Fruit fly (Drosophila melanogaster) whole organism, embryonic: ENCODE results near the gene Jon99Ciii.
A peak's percentile ranks its signal among the peaks of the same experiment; 100 is the strongest.

Source experiments
- Ada2b ChIP-seq: fragments of 200-800 bp; sonication (Bioruptor generic); IDR thresholded peaks from 2 replicates; pipeline ENCODE4 v1.3.6; 2022; ENCODE audit warnings: missing biosample characterization, missing genetic modification characterization
- Awh ChIP-seq: fragments of 200-800 bp; sonication (Bioruptor generic); IDR thresholded peaks from 2 replicates; pipeline ENCODE4, ENCODE4 v1.3.6; 2022; ENCODE audit warnings: missing biosample characterization, missing genetic modification characterization
- BEAF-32 ChIP-seq: fragments of 200-800 bp; sonication (Bioruptor generic); optimal IDR thresholded peaks from 3 replicates; lab custom pipeline; 2017; ENCODE audit warnings: missing biosample characterization, missing genetic modification characterization, mild to moderate bottlenecking, moderate library complexity, missing genetic modification reagents
- CG10147 ChIP-seq: fragments of 200-800 bp; sonication (Bioruptor generic); optimal IDR thresholded peaks from 2 replicates; lab custom pipeline; 2019; ENCODE audit warnings: missing biosample characterization, mild to moderate bottlenecking, missing genetic modification characterization, moderate library complexity
- CG10267 ChIP-seq: fragments of 200-800 bp; sonication (Bioruptor generic); optimal IDR thresholded peaks from 2 replicates; lab custom pipeline; 2018; ENCODE audit warnings: missing biosample characterization, mild to moderate bottlenecking, missing genetic modification characterization, moderate library complexity
- CG10462 ChIP-seq: fragments of 200-800 bp; sonication (Bioruptor generic); optimal IDR thresholded peaks from 2 replicates; lab custom pipeline; 2016; ENCODE audit warnings: missing biosample characterization, missing genetic modification characterization
- CG10959 ChIP-seq: fragments of 200-800 bp; sonication (Bioruptor generic); IDR thresholded peaks from 2 replicates; pipeline ENCODE4 v1.3.6; 2022; ENCODE audit warnings: missing biosample characterization, missing genetic modification characterization
- CG12769 ChIP-seq: fragments of 200-800 bp; sonication (Bioruptor generic); optimal IDR thresholded peaks from 2 replicates; lab custom pipeline; 2019; ENCODE audit warnings: missing biosample characterization, mild to moderate bottlenecking, missing genetic modification characterization, moderate library complexity
- CG13287 ChIP-seq: fragments of 200-800 bp; sonication (Bioruptor generic); IDR thresholded peaks from 2 replicates; pipeline ENCODE4 v1.3.6; 2022; ENCODE audit warnings: missing biosample characterization, missing genetic modification characterization; ENCODE audit not compliant: partially characterized antibody
- CG13775 ChIP-seq: fragments of 200-800 bp; sonication (Bioruptor generic); optimal IDR thresholded peaks from 3 replicates; lab custom pipeline; 2017; ENCODE audit warnings: missing biosample characterization, mild to moderate bottlenecking, missing genetic modification characterization
- CG14860 ChIP-seq: fragments of 200-800 bp; sonication (Bioruptor generic); IDR thresholded peaks from 3 replicates; pipeline ENCODE4 v1.3.6; 2022; ENCODE audit warnings: missing biosample characterization, missing genetic modification characterization; ENCODE audit not compliant: partially characterized antibody
- CG16815 ChIP-seq: fragments of 200-800 bp; sonication (Bioruptor generic); optimal IDR thresholded peaks from 3 replicates; lab custom pipeline; 2017; ENCODE audit warnings: missing biosample characterization, mild to moderate bottlenecking, missing genetic modification characterization
- CG2116 ChIP-seq: fragments of 200-800 bp; sonication (Bioruptor generic); optimal IDR thresholded peaks from 3 replicates; lab custom pipeline; 2018; ENCODE audit warnings: missing biosample characterization, mild to moderate bottlenecking, missing genetic modification characterization
- CG2889 ChIP-seq: fragments of 200-800 bp; sonication (Bioruptor generic); IDR thresholded peaks from 3 replicates; pipeline ENCODE4 v1.3.6; 2022; ENCODE audit warnings: missing biosample characterization, missing genetic modification characterization
- CG30020 ChIP-seq: fragments of 200-800 bp; optimal IDR thresholded peaks from 2 replicates; lab custom pipeline; 2019; ENCODE audit warnings: missing biosample characterization, mild to moderate bottlenecking, missing genetic modification characterization, moderate library complexity
- CG34224 ChIP-seq: fragments of 200-800 bp; sonication (Bioruptor generic); IDR thresholded peaks from 3 replicates; pipeline ENCODE4 v1.3.6; 2022; ENCODE audit warnings: missing biosample characterization, missing genetic modification characterization; ENCODE audit not compliant: partially characterized antibody
- CG3726 ChIP-seq: fragments of 200-800 bp; sonication (Bioruptor generic); IDR thresholded peaks from 3 replicates; pipeline ENCODE4, ENCODE4 v1.3.6; 2022; ENCODE audit warnings: missing biosample characterization, missing genetic modification characterization
- CG3838 ChIP-seq: fragments of 200-800 bp; sonication (Bioruptor generic); optimal IDR thresholded peaks from 3 replicates; lab custom pipeline; 2016; ENCODE audit warnings: missing biosample characterization, missing genetic modification characterization
- CG4617 ChIP-seq: fragments of 200-800 bp; sonication (Bioruptor generic); optimal IDR thresholded peaks from 3 replicates; lab custom pipeline; 2016; ENCODE audit warnings: missing biosample characterization, missing genetic modification characterization, borderline replicate concordance
- CG4707 ChIP-seq: fragments of 200-800 bp; sonication (Bioruptor generic); optimal IDR thresholded peaks from 2 replicates; lab custom pipeline; 2018; ENCODE audit warnings: missing biosample characterization, mild to moderate bottlenecking, missing genetic modification characterization, moderate library complexity
- CG5953 ChIP-seq: fragments of 200-800 bp; sonication (Bioruptor generic); IDR thresholded peaks from 2 replicates; pipeline ENCODE4 v1.3.6; 2022; ENCODE audit warnings: missing biosample characterization, missing genetic modification characterization
- CG6854 ChIP-seq: fragments of 200-800 bp; sonication (Bioruptor generic); optimal IDR thresholded peaks from 3 replicates; lab custom pipeline; 2017; ENCODE audit warnings: missing biosample characterization, mild to moderate bottlenecking, missing genetic modification characterization
- CG9797 ChIP-seq: fragments of 200-800 bp; sonication (Bioruptor generic); optimal IDR thresholded peaks from 3 replicates; lab custom pipeline; 2018; ENCODE audit warnings: missing biosample characterization, mild to moderate bottlenecking, missing genetic modification characterization
- CG9876 ChIP-seq: fragments of 200-800 bp; sonication (Bioruptor generic); optimal IDR thresholded peaks from 2 replicates; lab custom pipeline; 2016; ENCODE audit warnings: missing biosample characterization, missing genetic modification characterization
- CoRest ChIP-seq: fragments of 200-800 bp; sonication (Bioruptor generic); optimal IDR thresholded peaks from 3 replicates; lab custom pipeline; 2018; ENCODE audit warnings: missing biosample characterization, mild to moderate bottlenecking, missing genetic modification characterization, moderate library complexity
- Dip3 ChIP-seq: fragments of 200-800 bp; sonication (Bioruptor generic); optimal IDR thresholded peaks from 3 replicates; lab custom pipeline; 2016; ENCODE audit warnings: missing biosample characterization, missing genetic modification characterization
- Fer2 ChIP-seq: fragments of 200-800 bp; sonication (Bioruptor generic); optimal IDR thresholded peaks from 2 replicates; lab custom pipeline; 2018; ENCODE audit warnings: missing biosample characterization, mild to moderate bottlenecking, missing genetic modification characterization, moderate library complexity
- H15 ChIP-seq: fragments of 200-800 bp; sonication (Bioruptor generic); IDR thresholded peaks from 3 replicates; pipeline ENCODE4 v1.3.6; 2022; ENCODE audit warnings: missing biosample characterization, missing genetic modification characterization
- Hmx ChIP-seq: fragments of 200-800 bp; sonication (Bioruptor generic); optimal IDR thresholded peaks from 2 replicates; lab custom pipeline; 2016; ENCODE audit warnings: missing biosample characterization, missing genetic modification characterization
- MESR4 ChIP-seq: fragments of 200-800 bp; sonication (Bioruptor generic); optimal IDR thresholded peaks from 2 replicates; lab custom pipeline; 2018; ENCODE audit warnings: missing biosample characterization, mild to moderate bottlenecking, missing genetic modification characterization, moderate library complexity
- Mad ChIP-seq: fragments of 200-800 bp; sonication (Bioruptor generic); optimal IDR thresholded peaks from 2 replicates; lab custom pipeline; 2016; ENCODE audit warnings: missing biosample characterization, missing genetic modification characterization
- NFAT ChIP-seq: fragments of 200-800 bp; sonication (Bioruptor generic); IDR thresholded peaks from 2 replicates; pipeline ENCODE4 v1.3.6; 2022; ENCODE audit warnings: missing biosample characterization, missing genetic modification characterization
- Sin3A ChIP-seq: fragments of >200 bp; optimal IDR thresholded peaks from 2 replicates; lab custom pipeline; 2018
- al ChIP-seq: fragments of 200-800 bp; sonication (Bioruptor generic); IDR thresholded peaks from 2 replicates; pipeline ENCODE4 v1.3.6; 2022; ENCODE audit warnings: missing biosample characterization, missing genetic modification characterization
- cas ChIP-seq: fragments of 200-800 bp; sonication (Bioruptor generic); IDR thresholded peaks from 2 replicates; pipeline ENCODE4 v1.3.6; 2022; ENCODE audit warnings: missing biosample characterization, missing genetic modification characterization
- crp ChIP-seq, 2 experiments: fragments of 200-800 bp; sonication (Bioruptor generic); optimal IDR thresholded peaks; 2 replicates in 1 of 2; 3 replicates in 1 of 2; lab custom pipeline; 2017; ENCODE audit warnings: missing biosample characterization in 2 of 2, missing genetic modification characterization in 2 of 2, mild to moderate bottlenecking in 1 of 2, moderate library complexity in 1 of 2
- dan ChIP-seq: fragments of 200-800 bp; sonication (Bioruptor generic); IDR thresholded peaks from 2 replicates; pipeline ENCODE4 v1.3.6; 2022; ENCODE audit warnings: missing biosample characterization, missing genetic modification characterization
- en ChIP-seq: fragments of 200-800 bp; sonication (Bioruptor generic); optimal IDR thresholded peaks from 2 replicates; lab custom pipeline; 2016; ENCODE audit warnings: missing biosample characterization, missing genetic modification characterization
- gfzf ChIP-seq: fragments of 200-800 bp; sonication (Bioruptor generic); optimal IDR thresholded peaks from 2 replicates; lab custom pipeline; 2016; ENCODE audit warnings: missing biosample characterization, mild to moderate bottlenecking, missing genetic modification characterization, moderate library complexity
- gt ChIP-seq: fragments of 200-800 bp; sonication (Bioruptor generic); IDR thresholded peaks from 2 replicates; pipeline ENCODE4 v1.3.6; 2022; ENCODE audit warnings: missing biosample characterization, missing genetic modification characterization
- knrl ChIP-seq: fragments of 200-800 bp; sonication (Bioruptor generic); IDR thresholded peaks from 3 replicates; pipeline ENCODE4 v1.3.6; 2022; ENCODE audit warnings: missing biosample characterization, missing genetic modification characterization; ENCODE audit not compliant: partially characterized antibody
- lilli ChIP-seq: fragments of 200-800 bp; sonication (Bioruptor generic); optimal IDR thresholded peaks from 3 replicates; lab custom pipeline; 2016; ENCODE audit warnings: missing biosample characterization, missing genetic modification characterization
- mam ChIP-seq: fragments of 200-800 bp; sonication (Bioruptor generic); optimal IDR thresholded peaks from 3 replicates; lab custom pipeline; 2016; ENCODE audit warnings: missing biosample characterization, missing genetic modification characterization
- nmo ChIP-seq: fragments of 200-800 bp; sonication (Bioruptor generic); optimal IDR thresholded peaks from 2 replicates; lab custom pipeline; 2018; ENCODE audit warnings: missing biosample characterization, mild to moderate bottlenecking, missing genetic modification characterization, moderate library complexity
- nom ChIP-seq: fragments of 200-800 bp; sonication (Bioruptor generic); optimal IDR thresholded peaks from 2 replicates; lab custom pipeline; 2017; ENCODE audit warnings: missing biosample characterization, missing genetic modification characterization, mild to moderate bottlenecking, moderate library complexity, missing genetic modification reagents
- pzg ChIP-seq: fragments of 200-800 bp; sonication (Bioruptor generic); optimal IDR thresholded peaks from 3 replicates; lab custom pipeline; 2018; ENCODE audit warnings: missing biosample characterization, mild to moderate bottlenecking, missing genetic modification characterization, moderate library complexity
- row ChIP-seq: fragments of 200-800 bp; sonication (Bioruptor generic); IDR thresholded peaks from 3 replicates; pipeline ENCODE4 v1.3.6; 2022; ENCODE audit warnings: missing biosample characterization, missing genetic modification characterization
- seq ChIP-seq: fragments of 200-800 bp; sonication (Bioruptor generic); IDR thresholded peaks from 2 replicates; pipeline ENCODE4 v1.3.6; 2022; ENCODE audit warnings: missing biosample characterization, missing genetic modification characterization
- sug ChIP-seq: fragments of 200-800 bp; optimal IDR thresholded peaks from 2 replicates; lab custom pipeline; 2019; ENCODE audit warnings: missing biosample characterization, mild to moderate bottlenecking, missing genetic modification characterization, moderate library complexity
- vvl ChIP-seq: fragments of 200-800 bp; sonication (Bioruptor generic); IDR thresholded peaks from 2 replicates; pipeline ENCODE4 v1.3.6; 2022; ENCODE audit warnings: missing biosample characterization, missing genetic modification characterization
- wek ChIP-seq: fragments of 200-800 bp; sonication (Bioruptor generic); optimal IDR thresholded peaks from 3 replicates; lab custom pipeline; 2018; ENCODE audit warnings: missing biosample characterization, mild to moderate bottlenecking, missing genetic modification characterization, moderate library complexity

Jon99Ciii gene

DNA sequence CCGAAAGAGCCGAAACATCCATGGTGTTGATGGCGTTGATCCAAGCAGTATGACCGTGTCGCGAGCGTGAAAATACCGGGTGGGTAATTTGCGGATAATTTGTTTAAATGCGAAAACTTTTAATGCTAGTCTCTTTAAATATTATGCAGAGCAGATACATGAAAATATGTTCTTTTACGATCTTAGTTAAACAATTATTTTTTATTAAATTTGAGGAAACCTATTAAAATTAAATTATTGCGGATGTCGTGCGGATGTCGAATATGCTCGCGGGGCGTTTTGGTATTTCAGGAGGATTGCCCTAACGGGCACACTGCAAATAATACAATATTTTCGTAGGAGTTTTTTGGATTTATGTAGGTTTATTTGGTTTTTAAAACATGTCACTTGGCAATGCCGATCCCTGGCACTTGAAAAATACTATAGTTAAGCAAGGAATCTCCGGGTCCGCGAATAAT, 11.0 kb downstream of the Jon99Ciii start, which contains the start of the genes Cog7, CG42557 and CG42558:
Cog7 (minus strand) TSS at position 51 of the 458 bp plus-strand sequence.
CG42557 (plus strand) TSS at position 281 of the 458 bp plus-strand sequence.
CG42558 (plus strand) TSS at position 281 of the 458 bp plus-strand sequence.
- TF ChIP-seq wek (GFP tag; lab: Kevin White, UChicago) (no peak), CG13287 (GFP tag; lab: Robert Waterston, UW) (peak; percentile 57; the same call in 1 of the 2 replicates), CG2889 (no peak), Awh (GFP tag; lab: Robert Waterston, UW) (no peak), gfzf (peak; percentile 82), vvl (GFP tag; lab: Robert Waterston, UW) (no peak), nmo (peak; percentile 8), H15 (no peak), nom (GFP tag; lab: Kevin White, UChicago) (no peak), al (GFP tag; lab: Robert Waterston, UW) (no peak), CG4617 (peak; percentile 48), NFAT (GFP tag; lab: Robert Waterston, UW) (no peak), CG34224 (no peak), Ada2b (GFP tag; lab: Robert Waterston, UW) (no peak), CG9797 (peak; percentile 70), mam (no peak), CoRest (peak; percentile 2), seq (no peak), CG3838 (GFP tag; lab: Kevin White, UChicago) (no peak), sug (no peak), BEAF-32 (GFP tag; lab: Kevin White, UChicago) (peak; percentile 22), Mad (GFP tag; lab: Kevin White, UChicago) (no peak), pzg (GFP tag; lab: Kevin White, UChicago) (peak; percentile 33), CG4707 (GFP tag; lab: Kevin White, UChicago) (no peak), cas (GFP tag; lab: Robert Waterston, UW) (no peak), CG2116 (GFP tag; lab: Kevin White, UChicago) (peak; percentile 3), CG30020 (tag; lab: Kevin White, UChicago) (peak; percentile 49), CG5953 (GFP tag; lab: Robert Waterston, UW) (no peak), CG10462 (GFP tag; lab: Kevin White, UChicago) (no peak), Dip3 (GFP tag; lab: Kevin White, UChicago) (no peak), Hmx (GFP tag; lab: Kevin White, UChicago) (no peak), CG9876 (GFP tag; lab: Kevin White, UChicago) (no peak), CG10147 (GFP tag; lab: Kevin White, UChicago) (no peak), dan (GFP tag; lab: Robert Waterston, UW) (no peak), row (GFP tag; lab: Robert Waterston, UW) (peak; percentile 92), MESR4 (peak; percentile 28), CG3726 (no peak), CG12769 (tag; lab: Kevin White, UChicago) (no peak), gt (GFP tag; lab: Robert Waterston, UW) (no peak), en (GFP tag; lab: Kevin White, UChicago) (no peak), CG14860 (GFP tag; lab: Robert Waterston, UW) (no peak), CG10959 (GFP tag; lab: Robert Waterston, UW) (no peak), knrl (GFP tag; lab: Robert Waterston, UW) (peak; percentile 24; the same call in 1 of the 3 replicates), CG6854 (GFP tag; lab: Kevin White, UChicago) (no peak), CG16815 (no peak), CG13775 (GFP tag; lab: Kevin White, UChicago) (peak; percentile 100), Sin3A (lab: Kevin White, UChicago) (peak; percentile 74), Fer2 (no peak), crp (GFP tag; optimal IDR thresholded peaks at IDR 0.05; lab: Kevin White, UChicago) (peak in 1 of 2 experiments; percentile 14), CG10267 (tag; lab: Kevin White, UChicago) (no peak), lilli (GFP tag; lab: Kevin White, UChicago) (no peak)
